Worm (Caenorhabditis elegans) whole organism, L4 larva: ENCODE measurements around the gene Y49F6B.9.

Experiments
- F26F4.8 ChIP-seq: fragments of 200-800 bp; sonication (Bioruptor generic); conservative IDR thresholded peaks from 2 replicates; pipeline ENCODE4 v1.3.6; 2022; ENCODE audit warnings: missing genetic modification characterization, missing compliant biosample characterization
- F37D6.2 ChIP-seq: sonication (generic microtip); optimal IDR thresholded peaks from 2 replicates; lab custom pipeline; 2016; ENCODE audit warnings: mild to moderate bottlenecking, missing genetic modification characterization, missing compliant biosample characterization
- F44E2.7 ChIP-seq: fragments of 200-800 bp; sonication (Bioruptor generic); IDR thresholded peaks from 2 replicates; pipeline ENCODE4 v2.1.2; 2022; ENCODE audit warnings: missing genetic modification characterization, missing compliant biosample characterization
- R02D3.7 ChIP-seq: fragments of 150-350 bp; sonication (generic microtip); optimal IDR thresholded peaks from 3 replicates; lab custom pipeline; 2014; ENCODE audit warnings: missing biosample characterization, missing genetic modification characterization
- Y105C5A.15 ChIP-seq: fragments of 200-800 bp; sonication (Bioruptor generic); IDR thresholded peaks from 2 replicates; pipeline ENCODE4 v1.3.6; 2022; ENCODE audit warnings: missing genetic modification characterization, missing compliant biosample characterization
- Y5F2A.4 ChIP-seq: fragments of 200-800 bp; sonication (Bioruptor generic); optimal IDR thresholded peaks from 2 replicates; lab custom pipeline; 2018; ENCODE audit warnings: mild to moderate bottlenecking, missing genetic modification characterization, missing compliant biosample characterization
- ZK546.5 ChIP-seq, 2 experiments: sonication (generic microtip); optimal IDR thresholded peaks; 2 replicates each; lab custom pipeline; 2017; ENCODE audit warnings: missing biosample characterization in 2 of 2, missing genetic modification characterization in 2 of 2
- aha-1 ChIP-seq: fragments of 150-350 bp; peaks from one replicate; lab custom pipeline; 2014; ENCODE audit warnings: missing biosample characterization, missing genetic modification characterization
- ama-1 ChIP-seq: fragments of 150-350 bp; optimal IDR thresholded peaks from 2 replicates; lab custom pipeline; 2014; ENCODE audit warnings: inconsistent platforms, mixed read lengths
- attf-4 ChIP-seq: sonication (generic microtip); optimal IDR thresholded peaks from 3 replicates; lab custom pipeline; 2017; ENCODE audit warnings: missing biosample characterization, missing genetic modification characterization
- ceh-20 ChIP-seq: fragments of 200-800 bp; sonication (Bioruptor generic); IDR thresholded peaks from 2 replicates; pipeline ENCODE4 v1.3.6; 2022; ENCODE audit warnings: missing genetic modification reagents, missing genetic modification characterization, missing compliant biosample characterization
- ceh-28 ChIP-seq: fragments of 150-350 bp; optimal IDR thresholded peaks from 2 replicates; lab custom pipeline; 2014; ENCODE audit warnings: missing biosample characterization, missing genetic modification reagents, missing genetic modification characterization
- ceh-62 ChIP-seq: sonication (generic microtip); optimal IDR thresholded peaks from 2 replicates; lab custom pipeline; 2017; ENCODE audit warnings: missing biosample characterization, missing genetic modification characterization
- cey-2 ChIP-seq: sonication (generic microtip); optimal IDR thresholded peaks from 3 replicates; lab custom pipeline; 2017; ENCODE audit warnings: missing genetic modification characterization, mild to moderate bottlenecking, missing compliant biosample characterization, antibody characterized with exemption, borderline replicate concordance; ENCODE audit not compliant: insufficient read depth
- ctbp-1 ChIP-seq: fragments of 200-800 bp; sonication (Bioruptor generic); IDR thresholded peaks from 2 replicates; pipeline ENCODE4 v1.3.6; 2022; ENCODE audit warnings: missing genetic modification reagents, missing genetic modification characterization, missing compliant biosample characterization
- daf-12 ChIP-seq: fragments of 150-350 bp; optimal IDR thresholded peaks from 2 replicates; lab custom pipeline; 2014; ENCODE audit warnings: missing biosample characterization, missing genetic modification reagents, missing genetic modification characterization
- daf-16 ChIP-seq, 3 experiments: sonication (generic microtip); optimal IDR thresholded peaks; 2 replicates each; lab custom pipeline; 2016 to 2017; ENCODE audit warnings: missing genetic modification characterization in 3 of 3, missing genetic modification reagents in 3 of 3, mild to moderate bottlenecking in 2 of 3, missing compliant biosample characterization in 2 of 3, missing biosample characterization in 1 of 3, moderate library complexity in 1 of 3
- dmd-6 ChIP-seq: fragments of 200-800 bp; sonication (Bioruptor generic); IDR thresholded peaks from 2 replicates; pipeline ENCODE4 v1.3.6; 2022; ENCODE audit warnings: missing genetic modification reagents, missing genetic modification characterization, missing compliant biosample characterization
- dmd-8 ChIP-seq: fragments of 200-800 bp; sonication (Bioruptor generic); IDR thresholded peaks from 2 replicates; pipeline ENCODE4 v1.3.6; 2022; ENCODE audit warnings: missing genetic modification characterization, missing compliant biosample characterization
- duxl-1 ChIP-seq: sonication (generic microtip); optimal IDR thresholded peaks from 2 replicates; lab custom pipeline; 2016; ENCODE audit warnings: mild to moderate bottlenecking, missing genetic modification characterization, moderate library complexity, missing compliant biosample characterization; ENCODE audit not compliant: poor library complexity
- egl-43 ChIP-seq: fragments of 200-800 bp; sonication (Bioruptor generic); IDR thresholded peaks from 2 replicates; pipeline ENCODE4 v1.3.6; 2022; ENCODE audit warnings: missing genetic modification reagents, missing genetic modification characterization, missing compliant biosample characterization
- fkh-10 ChIP-seq: fragments of 150-350 bp; optimal IDR thresholded peaks from 2 replicates; lab custom pipeline; 2014; ENCODE audit warnings: missing biosample characterization, missing genetic modification reagents, missing genetic modification characterization
- hif-1 ChIP-seq, 2 experiments: sonication (generic microtip); optimal IDR thresholded peaks; 2 replicates each; lab custom pipeline; 2016 to 2017; ENCODE audit warnings: missing compliant biosample characterization in 2 of 2, missing genetic modification characterization in 2 of 2, missing genetic modification reagents in 2 of 2, missing genotype in 2 of 2, mild to moderate bottlenecking in 1 of 2
- hlh-11 ChIP-seq: fragments of 200-800 bp; sonication (Bioruptor generic); optimal IDR thresholded peaks from 2 replicates; lab custom pipeline; 2018; ENCODE audit warnings: mild to moderate bottlenecking, missing genetic modification characterization, missing compliant biosample characterization
- hlh-30 ChIP-seq: sonication (generic microtip); optimal IDR thresholded peaks from 2 replicates; lab custom pipeline; 2017; ENCODE audit warnings: antibody characterized with exemption, mild to moderate bottlenecking, missing genetic modification characterization, missing compliant biosample characterization; ENCODE audit not compliant: insufficient read depth
- lin-1 ChIP-seq: fragments of 200-800 bp; sonication (Bioruptor generic); IDR thresholded peaks from 2 replicates; pipeline ENCODE4 v1.3.6; 2022; ENCODE audit warnings: missing genetic modification reagents, missing genetic modification characterization, missing compliant biosample characterization
- lin-13 ChIP-seq: fragments of 150-350 bp; optimal IDR thresholded peaks from 2 replicates; lab custom pipeline; 2014; ENCODE audit warnings: missing biosample characterization, missing genetic modification reagents, missing genetic modification characterization
- lin-39 ChIP-seq: fragments of 150-350 bp; optimal IDR thresholded peaks from 2 replicates; lab custom pipeline; 2014; ENCODE audit warnings: missing biosample characterization, missing genetic modification reagents, missing genetic modification characterization
- madf-9 ChIP-seq: fragments of 200-800 bp; sonication (Bioruptor generic); conservative IDR thresholded peaks from 2 replicates; pipeline ENCODE4 v1.3.6; 2022; ENCODE audit warnings: missing genetic modification reagents, missing genetic modification characterization, missing compliant biosample characterization
- mdl-1 ChIP-seq, 2 experiments: fragments of 150-350 bp in 1 of 2; sonication (generic microtip) in 1 of 2; optimal IDR thresholded peaks; 2 replicates each; lab custom pipeline; 2014 to 2017; ENCODE audit warnings: missing biosample characterization in 2 of 2, missing genetic modification characterization in 2 of 2
- mep-1 ChIP-seq: fragments of 150-350 bp; sonication (generic microtip); optimal IDR thresholded peaks from 3 replicates; lab custom pipeline; 2014; ENCODE audit warnings: missing biosample characterization, missing genetic modification characterization
- mes-2 ChIP-seq: sonication (generic microtip); optimal IDR thresholded peaks from 2 replicates; lab custom pipeline; 2016; ENCODE audit warnings: missing genotype, mild to moderate bottlenecking, missing genetic modification characterization, missing compliant biosample characterization; ENCODE audit not compliant: poor library complexity, severe bottlenecking
- mxl-2 ChIP-seq: fragments of 200-800 bp; sonication (Bioruptor generic); conservative IDR thresholded peaks from 2 replicates; pipeline ENCODE4 v1.3.6; 2022; ENCODE audit warnings: missing genetic modification reagents, missing genetic modification characterization, missing compliant biosample characterization
- mxl-3 ChIP-seq: fragments of 200-800 bp; sonication (Bioruptor generic); optimal IDR thresholded peaks from 2 replicates; lab custom pipeline; 2018; ENCODE audit warnings: mild to moderate bottlenecking, missing genetic modification characterization, missing compliant biosample characterization
- nhr-102 ChIP-seq: sonication (generic microtip); optimal IDR thresholded peaks from 2 replicates; lab custom pipeline; 2016; ENCODE audit warnings: mild to moderate bottlenecking, missing genetic modification characterization, moderate library complexity, missing compliant biosample characterization
- nhr-237 ChIP-seq: sonication (generic microtip); optimal IDR thresholded peaks from 2 replicates; lab custom pipeline; 2017; ENCODE audit warnings: missing biosample characterization, missing genetic modification characterization
- nhr-28 ChIP-seq: fragments of 150-350 bp; optimal IDR thresholded peaks from 2 replicates; lab custom pipeline; 2014; ENCODE audit warnings: missing biosample characterization, missing genetic modification characterization
- nhr-41 ChIP-seq: fragments of 200-800 bp; sonication (Bioruptor generic); IDR thresholded peaks from 2 replicates; pipeline ENCODE4 v1.3.6; 2022; ENCODE audit warnings: missing genetic modification reagents, missing genetic modification characterization, missing compliant biosample characterization
- nhr-42 ChIP-seq: fragments of 200-800 bp; sonication (Bioruptor generic); IDR thresholded peaks from 2 replicates; pipeline ENCODE4 v1.3.6; 2022; ENCODE audit warnings: missing genetic modification characterization, missing compliant biosample characterization
- nhr-6 ChIP-seq: fragments of 150-350 bp; optimal IDR thresholded peaks from 2 replicates; lab custom pipeline; 2014; ENCODE audit warnings: missing biosample characterization, missing genetic modification characterization
- nhr-76 ChIP-seq: fragments of 150-350 bp; optimal IDR thresholded peaks from 2 replicates; lab custom pipeline; 2014; ENCODE audit warnings: missing biosample characterization, missing genetic modification characterization
- nhr-77 ChIP-seq: fragments of 150-350 bp; optimal IDR thresholded peaks from 2 replicates; lab custom pipeline; 2014; ENCODE audit warnings: missing biosample characterization, missing genetic modification characterization
- pha-4 ChIP-seq, 2 experiments: fragments of 150-350 bp in 1 of 2; fragments of 200-800 bp in 1 of 2; sonication (Bioruptor generic) in 1 of 2; IDR thresholded peaks in 1 of 2; optimal IDR thresholded peaks in 1 of 2; 2 replicates each; pipeline versions ENCODE4 v1.3.6 to Lab custom; 2014 to 2022; ENCODE audit warnings: missing genetic modification characterization in 2 of 2, missing genetic modification reagents in 2 of 2, missing biosample characterization in 1 of 2, missing compliant biosample characterization in 1 of 2
- rbr-2 ChIP-seq: sonication (generic microtip); optimal IDR thresholded peaks from 2 replicates; lab custom pipeline; 2016; ENCODE audit warnings: missing genotype, missing genetic modification characterization, missing compliant biosample characterization
- spr-1 ChIP-seq: sonication (generic microtip); optimal IDR thresholded peaks from 2 replicates; lab custom pipeline; 2016; ENCODE audit warnings: mild to moderate bottlenecking, missing genetic modification characterization, missing compliant biosample characterization
- tra-1 ChIP-seq: fragments of 200-800 bp; sonication (Bioruptor generic); IDR thresholded peaks from 2 replicates; pipeline ENCODE4 v1.3.6; 2022; ENCODE audit warnings: missing genetic modification reagents, missing genetic modification characterization, missing compliant biosample characterization
- unc-39 ChIP-seq: sonication (generic microtip); optimal IDR thresholded peaks from 2 replicates; lab custom pipeline; 2017; ENCODE audit warnings: missing biosample characterization, missing genetic modification characterization
- zag-1 ChIP-seq: fragments of 150-350 bp; optimal IDR thresholded peaks from 2 replicates; lab custom pipeline; 2014; ENCODE audit warnings: missing biosample characterization, missing genetic modification characterization
- ztf-7 ChIP-seq: fragments of 150-350 bp; optimal IDR thresholded peaks from 2 replicates; lab custom pipeline; 2014; ENCODE audit warnings: missing biosample characterization, missing genetic modification characterization

Y49F6B.9 gene

DNA sequence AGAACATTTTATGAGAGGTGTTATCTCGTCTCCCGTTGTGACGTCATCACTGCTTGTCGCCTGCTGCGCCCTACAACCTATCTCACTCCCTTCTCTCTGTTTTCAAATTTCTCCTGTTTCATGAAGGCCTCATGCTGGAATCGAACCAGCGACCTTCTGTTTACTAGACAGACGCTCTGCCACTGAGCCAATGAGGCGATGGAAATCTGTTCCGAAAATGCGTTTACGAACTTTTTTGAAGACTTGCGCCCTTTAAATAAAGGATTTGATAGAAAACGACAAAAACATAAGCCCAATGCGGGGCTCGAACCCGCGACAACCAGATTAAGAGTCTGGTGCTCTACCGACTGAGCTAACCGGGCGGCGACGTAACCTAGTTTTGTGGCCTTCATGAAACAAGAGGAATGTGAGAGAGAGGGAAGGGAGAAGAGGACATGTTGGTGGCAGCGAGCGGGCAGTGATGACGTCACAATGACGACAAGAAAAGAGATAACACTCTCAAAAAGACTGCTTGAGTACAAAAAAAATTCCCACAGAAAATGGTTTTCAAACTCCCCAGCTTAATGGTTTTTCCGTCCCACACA lies 19.9 kb upstream of the Y49F6B.9 start, which contains the start of gene clec-126 (continued):
- peak; percentile 71; the same call in 1 of the 2 replicates for TF ChIP-seq tra-1 (GFP tag; lab: Robert Waterston, UW)
- no peak for TF ChIP-seq ZK546.5 (tag; optimal IDR thresholded peaks at IDR 0.05; lab: Kevin White, UChicago)
- TF ChIP-seq hlh-30: peak; percentile 85
- TF ChIP-seq lin-39 (tag; lab: Kevin White, UChicago): no peak
- peak; percentile 59 for TF ChIP-seq ztf-7 (tag; lab: Kevin White, UChicago)
- peak; percentile 63 for TF ChIP-seq mxl-3 (GFP tag; lab: Kevin White, UChicago)
- peak; percentile 64 for TF ChIP-seq ceh-20
- peak; percentile 30 for TF ChIP-seq fkh-10 (GFP tag; lab: Kevin White, UChicago)
- no peak for TF ChIP-seq nhr-237 (tag; lab: Kevin White, UChicago)
- no peak for TF ChIP-seq ceh-28
- 0 out of 2 replicates have a peak, but pooled peaks have one; percentile 22 for TF ChIP-seq F26F4.8 (GFP tag; lab: Robert Waterston, UW)
- TF ChIP-seq nhr-42: no peak; the same call in 1 of the 2 replicates
- peak in 1 of 2 experiments; percentile 11 for TF ChIP-seq mdl-1 (tag; optimal IDR thresholded peaks at IDR 0.05; lab: Kevin White, UChicago)
- TF ChIP-seq ama-1: no peak
- peak; percentile 64 for TF ChIP-seq dmd-6
- TF ChIP-seq nhr-102 (tag; lab: Kevin White, UChicago): peak; percentile 89
- peak; percentile 63 for TF ChIP-seq F37D6.2 (tag; lab: Kevin White, UChicago)
- no peak for TF ChIP-seq daf-12 (tag; lab: Kevin White, UChicago)
- TF ChIP-seq spr-1 (tag; lab: Kevin White, UChicago): peak; percentile 91
- TF ChIP-seq Y105C5A.15 (GFP tag; lab: Robert Waterston, UW): peak; percentile 31; the same call in 1 of the 2 replicates
- TF ChIP-seq F44E2.7 (GFP tag; lab: Robert Waterston, UW): no peak
- no peak for TF ChIP-seq R02D3.7 (tag; lab: Kevin White, UChicago)
- peak; percentile 91 for TF ChIP-seq egl-43 (GFP tag; lab: Robert Waterston, UW)
- peak; percentile 74 for TF ChIP-seq ctbp-1
- TF ChIP-seq mxl-2 (GFP tag; lab: Robert Waterston, UW): 0 out of 2 replicates have a peak, but pooled peaks have one; percentile 12
- no peak; the same call in 1 of the 2 replicates for TF ChIP-seq nhr-41 (GFP tag; lab: Robert Waterston, UW)
- TF ChIP-seq pha-4 (GFP tag; IDR thresholded peaks at IDR 0.05; lab: Robert Waterston, UW): peak; percentile 74; the same call in 1 of the 2 replicates
- peak; percentile 27 for TF ChIP-seq pha-4 (tag; optimal IDR thresholded peaks at IDR 0.05; lab: Kevin White, UChicago)
- TF ChIP-seq hif-1 (tag; optimal IDR thresholded peaks at IDR 0.05; lab: Kevin White, UChicago): peak in 1 of 2 experiments; percentile 45
- TF ChIP-seq Y5F2A.4 (GFP tag; lab: Kevin White, UChicago): peak; percentile 71
- peak; percentile 27 for TF ChIP-seq cey-2 (tag; lab: Kevin White, UChicago)
- TF ChIP-seq attf-4 (tag; lab: Kevin White, UChicago): no peak
- peak; percentile 83 for TF ChIP-seq rbr-2 (tag; lab: Kevin White, UChicago)
- peak; percentile 54 for TF ChIP-seq nhr-28
- TF ChIP-seq nhr-76: no peak
- TF ChIP-seq mep-1 (tag; lab: Kevin White, UChicago): peak; percentile 88
- TF ChIP-seq mes-2 (tag; lab: Kevin White, UChicago): peak; percentile 58
- no peak for TF ChIP-seq ceh-62
- no peak for TF ChIP-seq unc-39
- no peak for TF ChIP-seq zag-1 (tag; lab: Kevin White, UChicago)
- TF ChIP-seq nhr-6: no peak
- peak; percentile 84 for TF ChIP-seq hlh-11 (tag; lab: Kevin White, UChicago)
- TF ChIP-seq madf-9 (GFP tag; lab: Robert Waterston, UW): peak; percentile 77
- TF ChIP-seq lin-1 (GFP tag; lab: Robert Waterston, UW): no peak
- TF ChIP-seq daf-16 (GFP tag; optimal IDR thresholded peaks at IDR 0.05; lab: Kevin White, UChicago): peak; percentile 85 to 94
- TF ChIP-seq daf-16 (tag; optimal IDR thresholded peaks at IDR 0.05; lab: Kevin White, UChicago): peak; percentile 96
- peak; percentile 98 for TF ChIP-seq aha-1
- peak; percentile 67 for TF ChIP-seq duxl-1
- peak; percentile 91 for TF ChIP-seq lin-13 (GFP tag; lab: Kevin White, UChicago)
- no peak; the same call in 1 of the 2 replicates for TF ChIP-seq dmd-8 (GFP tag; lab: Robert Waterston, UW)
- TF ChIP-seq nhr-77 (tag; lab: Kevin White, UChicago): peak; percentile 74
